Worm (Caenorhabditis elegans) whole organism, L3 larva: ENCODE measurements around the gene nrf-6.

Source experiments
- nhr-11 ChIP-seq: fragments of 150-350 bp; optimal IDR thresholded peaks from 2 replicates; lab custom pipeline; 2014; ENCODE audit warnings: missing biosample characterization, missing genetic modification characterization
- ztf-11 ChIP-seq: fragments of 150-350 bp; optimal IDR thresholded peaks from 2 replicates; lab custom pipeline; 2014; ENCODE audit warnings: missing biosample characterization, missing genetic modification characterization

ce11 chrII:8001428-8001827, 31.1 kb downstream of the nrf-6 start:
- no peak for TF ChIP-seq nhr-11 (tag; lab: Kevin White, UChicago)
- TF ChIP-seq ztf-11 (tag; lab: Kevin White, UChicago), result no peak
